Worm (Caenorhabditis elegans) whole organism, young adult: ENCODE data around the gene str-16.

ENCODE experiments used
- ama-1 ChIP-seq, 3 experiments: fragments of 150-350 bp in 1 of 3; sonication (generic microtip) in 2 of 3; optimal IDR thresholded peaks; 2 replicates each; lab custom pipeline; 2014 to 2018; ENCODE audit warnings: missing biosample characterization in 2 of 3, missing genetic modification characterization in 2 of 3, missing genetic modification reagents in 2 of 3
- ceh-100 ChIP-seq: fragments of 200-800 bp; sonication (Bioruptor generic); IDR thresholded peaks from 2 replicates; pipeline ENCODE4 v1.3.6; 2022; ENCODE audit warnings: missing genetic modification reagents, missing genetic modification characterization, missing compliant biosample characterization
- ceh-27 ChIP-seq: fragments of 200-800 bp; sonication (Bioruptor generic); optimal IDR thresholded peaks from 2 replicates; lab custom pipeline; 2018; ENCODE audit warnings: mild to moderate bottlenecking, missing genetic modification characterization, moderate library complexity, missing compliant biosample characterization
- hmg-1.2 ChIP-seq: fragments of 200-800 bp; sonication (Bioruptor generic); IDR thresholded peaks from 2 replicates; pipeline ENCODE4 v1.3.6; 2022; ENCODE audit warnings: missing genetic modification reagents, missing genetic modification characterization, missing compliant biosample characterization
- madf-6 ChIP-seq: fragments of 200-800 bp; sonication (Bioruptor generic); IDR thresholded peaks from 2 replicates; pipeline ENCODE4 v1.3.6; 2022; ENCODE audit warnings: missing genetic modification reagents, missing genetic modification characterization, missing compliant biosample characterization
- nhr-90 ChIP-seq: sonication (generic microtip); optimal IDR thresholded peaks from 2 replicates; lab custom pipeline; 2016; ENCODE audit warnings: missing genotype, mild to moderate bottlenecking, missing genetic modification characterization, missing compliant biosample characterization
- snpc-4 ChIP-seq, 5 experiments: fragments of 150-350 bp in 1 of 5; sonication (generic microtip) in 4 of 5; optimal IDR thresholded peaks; 2 replicates each; lab custom pipeline; 2014 to 2018; ENCODE audit warnings: missing genetic modification characterization in 5 of 5, missing biosample characterization in 3 of 5, antibody characterized with exemption in 2 of 5, mild to moderate bottlenecking in 2 of 5, missing compliant biosample characterization in 2 of 5, missing genotype in 2 of 5, moderate library complexity in 2 of 5, missing genetic modification reagents in 1 of 5
- unc-62 ChIP-seq: fragments of 150-350 bp; optimal IDR thresholded peaks from 2 replicates; lab custom pipeline; 2014; ENCODE audit warnings: missing biosample characterization, missing genetic modification reagents, missing genetic modification characterization
- ztf-25 ChIP-seq: fragments of 200-800 bp; sonication (Bioruptor generic); IDR thresholded peaks from 2 replicates; pipeline ENCODE4 v1.3.6; 2022; ENCODE audit warnings: missing genetic modification reagents, missing genetic modification characterization, missing compliant biosample characterization

ce11 chrV:3241175-3241574, 4.5 kb downstream of the str-16 start, which contains the start of gene srj-11:
- TF ChIP-seq nhr-90 (tag; lab: Kevin White, UChicago) (no peak), madf-6 (GFP tag; lab: Robert Waterston, UW) (no peak), ceh-100 (GFP tag; lab: Robert Waterston, UW) (no peak), snpc-4 (GFP tag; optimal IDR thresholded peaks at IDR 0.05; lab: Kevin White, UChicago) (no peak), snpc-4 (tag; optimal IDR thresholded peaks at IDR 0.05; lab: Kevin White, UChicago) (no peak), hmg-1.2 (GFP tag; lab: Robert Waterston, UW) (no peak), unc-62 (GFP tag; lab: Kevin White, UChicago) (no peak), ceh-27 (GFP tag; lab: Kevin White, UChicago) (no peak), ama-1 (optimal IDR thresholded peaks at IDR 0.05; lab: Kevin White, UChicago) (no peak), ama-1 (GFP tag; optimal IDR thresholded peaks at IDR 0.05; lab: Kevin White, UChicago) (no peak), ztf-25 (GFP tag; lab: Robert Waterston, UW) (no peak)
